Worm (Caenorhabditis elegans): Measurements from ENCODE around the gene R160.6.
"Not testable (repeated sequence)": the region's sequence is repeated elsewhere in the genome, so short reads cannot be mapped to it uniquely, and the experiment has no call there.

- TF ChIP-seq tbp1 (GFP tag; optimal IDR thresholded peaks at IDR 0.05); pha-4 (tag; optimal IDR thresholded peaks at IDR 0.05); him-1 (tag; optimal IDR thresholded peaks at IDR 0.05): not testable (repeated sequence)
Observed at ce11 chrX:4332305-4332704, 40.7 kb downstream of the R160.6 start, which contains the start of gene C24A8.6.

All from whole organism, young adult.